Fruit fly (Drosophila melanogaster) whole organism, wandering third instar larva: ENCODE measurements around the gene CG11550.

ENCODE experiments used
- Abd-B ChIP-seq: fragments of >200 bp; optimal IDR thresholded peaks from 2 replicates; lab custom pipeline; 2017; ENCODE audit warnings: missing biosample characterization, missing genetic modification characterization
- CrebA ChIP-seq: fragments of 200-800 bp; sonication (Bioruptor generic); optimal IDR thresholded peaks from 2 replicates; lab custom pipeline; 2016; ENCODE audit warnings: missing biosample characterization, mild to moderate bottlenecking, missing genetic modification characterization, borderline replicate concordance
- GATAd ChIP-seq: sonication (Bioruptor generic); optimal IDR thresholded peaks from 2 replicates; lab custom pipeline; 2016; ENCODE audit warnings: missing biosample characterization, missing genetic modification characterization
- Jra ChIP-seq: sonication (Bioruptor generic); optimal IDR thresholded peaks from 2 replicates; lab custom pipeline; 2016; ENCODE audit warnings: missing biosample characterization, missing genetic modification characterization
- OdsH ChIP-seq: fragments of 200-800 bp; sonication (Bioruptor generic); optimal IDR thresholded peaks from 2 replicates; lab custom pipeline; 2016; ENCODE audit warnings: missing biosample characterization, mild to moderate bottlenecking, missing genetic modification characterization
- Sp1 ChIP-seq: fragments of 200-800 bp; sonication (Bioruptor generic); optimal IDR thresholded peaks from 3 replicates; lab custom pipeline; 2019; ENCODE audit warnings: missing biosample characterization, mild to moderate bottlenecking, missing genetic modification characterization, moderate library complexity
- foxo ChIP-seq, 2 experiments: fragments of 200-800 bp; sonication (Bioruptor generic); optimal IDR thresholded peaks; 2 replicates in 1 of 2; 3 replicates in 1 of 2; lab custom pipeline; 2016 to 2017; ENCODE audit warnings: missing biosample characterization in 2 of 2, missing genetic modification characterization in 2 of 2
- fru ChIP-seq: fragments of 200-800 bp; sonication (Bioruptor generic); optimal IDR thresholded peaks from 3 replicates; lab custom pipeline; 2016; ENCODE audit warnings: missing biosample characterization, mild to moderate bottlenecking, missing genetic modification characterization

- TF ChIP-seq Abd-B (GFP tag; lab: Kevin White, UChicago) = no peak
- peak; percentile 11 for TF ChIP-seq OdsH (GFP tag; lab: Kevin White, UChicago)
- peak in 1 of 2 experiments; percentile 44 for TF ChIP-seq foxo (GFP tag; optimal IDR thresholded peaks at IDR 0.05; lab: Kevin White, UChicago)
- peak; percentile 26 for TF ChIP-seq Sp1
- peak; percentile 47 for TF ChIP-seq fru (GFP tag; lab: Kevin White, UChicago)
- no peak for TF ChIP-seq Jra (GFP tag; lab: Kevin White, UChicago)
- TF ChIP-seq GATAd (GFP tag; lab: Kevin White, UChicago) = no peak
- no peak for TF ChIP-seq CrebA
Observed at dm6 chr3R:31679830-31680294, at the start of gene CG11550.
